Worm (Caenorhabditis elegans): ENCODE data around the gene F41E6.12.

F41E6.12 gene

ce11 chrV:8636907-8637306, 8.0 kb upstream of the F41E6.12 start, which contains the start of gene grl-12:
Gene grl-12 (minus strand): TSS chrV:8637007.
- TF ChIP-seq nhr-25 (tag; optimal IDR thresholded peaks at IDR 0.05), result no peak
- no peak for TF ChIP-seq nhr-77 (tag; optimal IDR thresholded peaks at IDR 0.05)
- TF ChIP-seq ama-1 (optimal IDR thresholded peaks at IDR 0.05), result no peak
- TF ChIP-seq ZK546.5 (tag; optimal IDR thresholded peaks at IDR 0.05), result no peak
- no peak for TF ChIP-seq lin-39 (tag; optimal IDR thresholded peaks at IDR 0.05)
- TF ChIP-seq nhr-237 (tag; optimal IDR thresholded peaks at IDR 0.05), result no peak
- no peak for TF ChIP-seq nhr-10 (tag; optimal IDR thresholded peaks at IDR 0.05)
- no peak for TF ChIP-seq alr-1 (tag; optimal IDR thresholded peaks at IDR 0.05)
- TF ChIP-seq ceh-82 (tag; optimal IDR thresholded peaks at IDR 0.05), result no peak
- TF ChIP-seq Y55F3AM.14 (GFP tag; optimal IDR thresholded peaks at IDR 0.05), result no peak
- TF ChIP-seq elt-1 (tag; optimal IDR thresholded peaks at IDR 0.05), result no peak
- TF ChIP-seq snpc-4 (tag; optimal IDR thresholded peaks at IDR 0.05), result no peak
- no peak for TF ChIP-seq sma-3 (GFP tag; optimal IDR thresholded peaks at IDR 0.05)

- TF ChIP-seq ztf-1 (GFP tag; conservative IDR thresholded peaks at IDR 0.05) (no peak), blmp-1 (tag; optimal IDR thresholded peaks at IDR 0.05; ENCODE audit: insufficient read depth) (no peak), ceh-82 (tag; optimal IDR thresholded peaks at IDR 0.05) (no peak), zag-1 (tag; optimal IDR thresholded peaks at IDR 0.05) (no peak), nhr-11 (tag; optimal IDR thresholded peaks at IDR 0.05) (no peak), ceh-16 (tag; optimal IDR thresholded peaks at IDR 0.05) (no peak), nhr-23 (tag; optimal IDR thresholded peaks at IDR 0.05) (no peak), nhr-25 (tag; optimal IDR thresholded peaks at IDR 0.05) (no peak), sem-4 (tag; optimal IDR thresholded peaks at IDR 0.05) (no peak), nhr-129 (tag; optimal IDR thresholded peaks at IDR 0.05) (no peak), ZK546.5 (tag; optimal IDR thresholded peaks at IDR 0.05) (no peak), R02D3.7 (tag; optimal IDR thresholded peaks at IDR 0.05) (no peak), sma-3 (GFP tag; optimal IDR thresholded peaks at IDR 0.05) (no peak), aly-2 (tag; optimal IDR thresholded peaks at IDR 0.05) (no peak), nhr-21 (tag; optimal IDR thresholded peaks at IDR 0.05) (no peak), elt-3 (tag; optimal IDR thresholded peaks at IDR 0.05) (no peak)
Observed at ce11 chrV:8635575-8635974, 6.6 kb upstream of the F41E6.12 start, which contains the start of gene oac-29. Gene oac-29 (minus strand): TSS chrV:8635675.

ce11 chrV:8632788-8633187, 3.9 kb upstream of the F41E6.12 start:
- no peak for TF ChIP-seq nhr-23 (tag; optimal IDR thresholded peaks at IDR 0.05)
- TF ChIP-seq ZK546.5 (tag; optimal IDR thresholded peaks at IDR 0.05), result no peak
- no peak for TF ChIP-seq sma-9 (GFP tag; optimal IDR thresholded peaks at IDR 0.05)
- TF ChIP-seq sma-9 (tag; optimal IDR thresholded peaks at IDR 0.05), result no peak
- no peak for TF ChIP-seq mab-5 (tag; optimal IDR thresholded peaks at IDR 0.05)
- TF ChIP-seq ceh-16 (tag; optimal IDR thresholded peaks at IDR 0.05), result no peak
- TF ChIP-seq elt-3 (tag; optimal IDR thresholded peaks at IDR 0.05), result no peak
- no peak for TF ChIP-seq unc-62 (GFP tag; optimal IDR thresholded peaks at IDR 0.05)
- no peak for TF ChIP-seq R02D3.7 (tag; optimal IDR thresholded peaks at IDR 0.05)
- TF ChIP-seq nhr-6 (tag; optimal IDR thresholded peaks at IDR 0.05), result no peak
- no peak for TF ChIP-seq alr-1 (tag; optimal IDR thresholded peaks at IDR 0.05)

- TF ChIP-seq snpc-4 (tag; optimal IDR thresholded peaks at IDR 0.05) (peak; percentile 22), nhr-10 (tag; optimal IDR thresholded peaks at IDR 0.05) (no peak), blmp-1 (tag; optimal IDR thresholded peaks at IDR 0.05; ENCODE audit: insufficient read depth) (peak; percentile 64), nhr-25 (tag; optimal IDR thresholded peaks at IDR 0.05) (no peak), F13H6.1 (tag; optimal IDR thresholded peaks at IDR 0.05) (peak; percentile 70), nhr-237 (tag; optimal IDR thresholded peaks at IDR 0.05) (no peak), peb-1 (tag; optimal IDR thresholded peaks at IDR 0.05) (no peak), lin-11 (tag; optimal IDR thresholded peaks at IDR 0.05) (peak; percentile 81), ztf-1 (GFP tag; conservative IDR thresholded peaks at IDR 0.05) (no peak), unc-55 (GFP tag; optimal IDR thresholded peaks at IDR 0.05) (peak; percentile 77), nhr-77 (tag; optimal IDR thresholded peaks at IDR 0.05) (no peak), dmd-4 (tag; optimal IDR thresholded peaks at IDR 0.05) (no peak), mdl-1 (tag; optimal IDR thresholded peaks at IDR 0.05) (no peak), lsy-2 (tag; optimal IDR thresholded peaks at IDR 0.05) (peak in 1 of 2 experiments; percentile 76), fos-1 (tag; optimal IDR thresholded peaks at IDR 0.05) (peak; percentile 64), lin-39 (tag; optimal IDR thresholded peaks at IDR 0.05) (no peak), R02D3.7 (tag; optimal IDR thresholded peaks at IDR 0.05) (no peak), mab-5 (tag; optimal IDR thresholded peaks at IDR 0.05) (peak; percentile 45), sma-3 (GFP tag; optimal IDR thresholded peaks at IDR 0.05) (peak; percentile 71), aly-2 (tag; optimal IDR thresholded peaks at IDR 0.05) (no peak), nhr-129 (tag; optimal IDR thresholded peaks at IDR 0.05) (peak; percentile 84), elt-3 (tag; optimal IDR thresholded peaks at IDR 0.05) (no peak), C34F6.9 (tag; optimal IDR thresholded peaks at IDR 0.05) (peak; percentile 73), crh-2 (tag; optimal IDR thresholded peaks at IDR 0.05) (peak; percentile 67), egl-27 (tag; optimal IDR thresholded peaks at IDR 0.05) (peak; percentile 2), mbf-1 (tag; optimal IDR thresholded peaks at IDR 0.05) (no peak), ceh-82 (tag; optimal IDR thresholded peaks at IDR 0.05) (no peak), elt-1 (tag; optimal IDR thresholded peaks at IDR 0.05) (no peak), ama-1 (optimal IDR thresholded peaks at IDR 0.05) (peak; percentile 6), sem-4 (tag; optimal IDR thresholded peaks at IDR 0.05) (peak; percentile 56), Y55F3AM.14 (GFP tag; optimal IDR thresholded peaks at IDR 0.05) (no peak), nhr-11 (tag; optimal IDR thresholded peaks at IDR 0.05) (no peak), gmeb-1 (tag; optimal IDR thresholded peaks at IDR 0.05) (peak; percentile 73), lin-13 (GFP tag; optimal IDR thresholded peaks at IDR 0.05) (peak; percentile 63), sma-9 (GFP tag; optimal IDR thresholded peaks at IDR 0.05) (peak; percentile 56), sma-9 (tag; optimal IDR thresholded peaks at IDR 0.05) (no peak), unc-62 (GFP tag; optimal IDR thresholded peaks at IDR 0.05) (peak; percentile 9)
Observed at ce11 chrV:8631277-8631765, 2.4 kb upstream of the F41E6.12 start, which contains the start of gene atg-18. Gene atg-18 (minus strand): TSS chrV:8631327.

All from whole organism, L2 larva.